Worm (Caenorhabditis elegans) whole organism, L4 larva: ENCODE data around the gene dpf-2.

Source experiments
- ctbp-1 ChIP-seq: fragments of 200-800 bp; sonication (Bioruptor generic); IDR thresholded peaks from 2 replicates; pipeline ENCODE4 v1.3.6; 2022; ENCODE audit warnings: missing genetic modification reagents, missing genetic modification characterization, missing compliant biosample characterization
- mxl-3 ChIP-seq: fragments of 200-800 bp; sonication (Bioruptor generic); optimal IDR thresholded peaks from 2 replicates; lab custom pipeline; 2018; ENCODE audit warnings: mild to moderate bottlenecking, missing genetic modification characterization, missing compliant biosample characterization
- nhr-111 ChIP-seq: fragments of 200-800 bp; sonication (Bioruptor generic); optimal IDR thresholded peaks from 2 replicates; lab custom pipeline; 2018; ENCODE audit warnings: mild to moderate bottlenecking, missing genetic modification characterization, missing compliant biosample characterization
- php-3 ChIP-seq: fragments of 200-800 bp; sonication (Bioruptor generic); IDR thresholded peaks from 2 replicates; pipeline ENCODE4 v1.3.6; 2022; ENCODE audit warnings: missing genetic modification reagents, missing genetic modification characterization, missing compliant biosample characterization
- ztf-11 ChIP-seq: fragments of 150-350 bp; optimal IDR thresholded peaks from 2 replicates; lab custom pipeline; 2014; ENCODE audit warnings: missing biosample characterization, missing genetic modification characterization

- TF ChIP-seq mxl-3 (GFP tag; lab: Kevin White, UChicago) (peak; percentile 75), php-3 (no peak), nhr-111 (no peak), ctbp-1 (GFP tag; lab: Robert Waterston, UW) (0 out of 2 replicates have a peak, but pooled peaks have one; percentile 26), ztf-11 (tag; lab: Kevin White, UChicago) (no peak)
Observed at ce11 chrX:14824490-14825050, 7.1 kb upstream of the dpf-2 start, which contains the start of gene mbk-1.
